Comparison of ENCODE assay signal across 1 fruit fly cellular context in genomic region chr2L:7984059-7984800, dm6.
TF ChIP-seq lines count a peak whose summit lies in the region.

Snoo (minus strand) TSS chr2L:7984196.

TF ChIP-seq in whole organism, embryonic, 481 proteins besides CTCF, POLR2A, EP300 and RAD21 (continued from another document):
- TF ChIP-seq Atf3 (GFP tag; optimal IDR thresholded peaks at IDR 0.05; lab: Kevin White, UChicago) (no peak), CG15269 (tag; optimal IDR thresholded peaks at IDR 0.05; lab: Kevin White, UChicago) (no peak), klu (GFP tag; IDR thresholded peaks at IDR 0.05; lab: Robert Waterston, UW) (no peak), ranshi (GFP tag; IDR thresholded peaks at IDR 0.05; lab: Robert Waterston, UW) (no peak; the same call in 1 of the 2 replicates), CG1603 (tag; optimal IDR thresholded peaks at IDR 0.05; lab: Kevin White, UChicago) (peak; percentile 50), crol (GFP tag; IDR thresholded peaks at IDR 0.05; lab: Robert Waterston, UW) (no peak; the same call in 1 of the 2 replicates), CG8388 (GFP tag; optimal IDR thresholded peaks at IDR 0.05; lab: Kevin White, UChicago) (no peak), MESR4 (GFP tag; optimal IDR thresholded peaks at IDR 0.05; lab: Kevin White, UChicago) (peak; percentile 26), Mrtf (GFP tag; IDR thresholded peaks at IDR 0.05; lab: Robert Waterston, UW) (no peak), ci (GFP tag; IDR thresholded peaks at IDR 0.05; lab: Robert Waterston, UW) (peak; percentile 72; the same call in 2 of the 3 replicates), Opbp (GFP tag; IDR thresholded peaks at IDR 0.05; lab: Robert Waterston, UW; ENCODE audit: partially characterized antibody) (peak; percentile 58; the same call in 2 of the 3 replicates), Lim3 (GFP tag; IDR thresholded peaks at IDR 0.05; lab: Robert Waterston, UW) (no peak), esg (GFP tag; conservative IDR thresholded peaks at IDR 0.05; lab: Robert Waterston, UW) (no peak), CG12299 (tag; optimal IDR thresholded peaks at IDR 0.05; lab: Kevin White, UChicago) (peak; percentile 4), jing (GFP tag; optimal IDR thresholded peaks at IDR 0.05; lab: Kevin White, UChicago) (no peak), ems (GFP tag; optimal IDR thresholded peaks at IDR 0.05; lab: Kevin White, UChicago) (no peak), CG6791 (GFP tag; IDR thresholded peaks at IDR 0.05; lab: Robert Waterston, UW; ENCODE audit: partially characterized antibody) (peak; percentile 59; the same call in 1 of the 3 replicates), cas (GFP tag; IDR thresholded peaks at IDR 0.05; lab: Robert Waterston, UW) (no peak), CG14965 (GFP tag; optimal IDR thresholded peaks at IDR 0.05; lab: Kevin White, UChicago; ENCODE audit: borderline replicate concordance) (no peak), sd (tag; optimal IDR thresholded peaks at IDR 0.05; lab: Kevin White, UChicago) (peak; percentile 15), so (GFP tag; IDR thresholded peaks at IDR 0.05; lab: Robert Waterston, UW) (peak; percentile 52; the same call in 2 of the 3 replicates), stwl (tag; optimal IDR thresholded peaks at IDR 0.05; lab: Kevin White, UChicago) (peak; percentile 64), CG11085 (GFP tag; IDR thresholded peaks at IDR 0.05; lab: Robert Waterston, UW) (no peak), CG10543 (GFP tag; optimal IDR thresholded peaks at IDR 0.05; lab: Kevin White, UChicago) (peak; percentile 53), sob (GFP tag; IDR thresholded peaks at IDR 0.05; lab: Robert Waterston, UW) (peak; percentile 11; the same call in 1 of the 2 replicates), disco-r (GFP tag; optimal IDR thresholded peaks at IDR 0.05; lab: Kevin White, UChicago) (no peak), her (GFP tag; optimal IDR thresholded peaks at IDR 0.05; lab: Kevin White, UChicago) (peak; percentile 18), bigmax (GFP tag; optimal IDR thresholded peaks at IDR 0.05; lab: Kevin White, UChicago) (no peak), chinmo (GFP tag; IDR thresholded peaks at IDR 0.05; lab: Robert Waterston, UW; ENCODE audit: partially characterized antibody) (peak; percentile 87; the same call in 2 of the 4 replicates), pzg (GFP tag; optimal IDR thresholded peaks at IDR 0.05; lab: Kevin White, UChicago) (peak; percentile 88), CG15479 (GFP tag; optimal IDR thresholded peaks at IDR 0.05; lab: Kevin White, UChicago) (no peak), CG2116 (GFP tag; optimal IDR thresholded peaks at IDR 0.05; lab: Kevin White, UChicago) (peak; percentile 35), CG11504 (tag; optimal IDR thresholded peaks at IDR 0.05; lab: Kevin White, UChicago) (peak; percentile 31), nom (GFP tag; optimal IDR thresholded peaks at IDR 0.05; lab: Kevin White, UChicago) (peak; percentile 6), abd-A (tag; optimal IDR thresholded peaks at IDR 0.05; lab: Kevin White, UChicago) (peak; percentile 28), hkb (optimal IDR thresholded peaks at IDR 0.05; lab: Kevin White, UChicago) (no peak), hkb (GFP tag; IDR thresholded peaks at IDR 0.05; lab: Robert Waterston, UW) (0 out of 2 replicates have a peak, but pooled peaks have one; percentile 20), slbo (GFP tag; IDR thresholded peaks at IDR 0.05; lab: Robert Waterston, UW) (peak; percentile 36), ash1 (GFP tag; optimal IDR thresholded peaks at IDR 0.05; lab: Kevin White, UChicago) (no peak), ato (GFP tag; IDR thresholded peaks at IDR 0.05; lab: Robert Waterston, UW; ENCODE audit: partially characterized antibody) (peak; percentile 38; the same call in 1 of the 2 replicates)
